Worm (Caenorhabditis elegans) whole organism, L4 larva: ENCODE measurements around the gene acr-8.

ENCODE experiments used
- dmd-9 ChIP-seq: fragments of 200-800 bp; sonication (Bioruptor generic); IDR thresholded peaks from 2 replicates; pipeline ENCODE4 v1.3.6; 2022; ENCODE audit warnings: missing genetic modification reagents, missing genetic modification characterization, missing compliant biosample characterization
- lin-1 ChIP-seq: fragments of 200-800 bp; sonication (Bioruptor generic); IDR thresholded peaks from 2 replicates; pipeline ENCODE4 v1.3.6; 2022; ENCODE audit warnings: missing genetic modification reagents, missing genetic modification characterization, missing compliant biosample characterization
- lin-39 ChIP-seq: fragments of 150-350 bp; optimal IDR thresholded peaks from 2 replicates; lab custom pipeline; 2014; ENCODE audit warnings: missing biosample characterization, missing genetic modification reagents, missing genetic modification characterization
- nhr-237 ChIP-seq: sonication (generic microtip); optimal IDR thresholded peaks from 2 replicates; lab custom pipeline; 2017; ENCODE audit warnings: missing biosample characterization, missing genetic modification characterization
- skn-1 ChIP-seq: fragments of 150-350 bp; optimal IDR thresholded peaks from 2 replicates; lab custom pipeline; 2014; ENCODE audit warnings: missing biosample characterization, missing genetic modification characterization
- unc-130 ChIP-seq: sonication (generic microtip); optimal IDR thresholded peaks from 2 replicates; lab custom pipeline; 2016; ENCODE audit warnings: missing genetic modification reagents, missing genetic modification characterization, missing compliant biosample characterization

- TF ChIP-seq skn-1 (tag; lab: Kevin White, UChicago) = no peak
- TF ChIP-seq unc-130 = no peak
- TF ChIP-seq lin-1 = no peak
- no peak for TF ChIP-seq nhr-237
- no peak for TF ChIP-seq lin-39 (tag; lab: Kevin White, UChicago)
- no peak for TF ChIP-seq dmd-9
Measured at ce11 chrX:10386408-10386807, 26.1 kb upstream of the acr-8 start, which contains the start of gene dyf-6.
